Worm (Caenorhabditis elegans) whole organism, mixed stage, embryonic: Measurements from ENCODE around the gene W05E10.1.
A peak's percentile ranks its signal among the peaks of the same experiment; 100 is the strongest.

Experiments used
- bed-3 ChIP-seq: fragments of 200-800 bp; sonication (Bioruptor generic); optimal IDR thresholded peaks from 3 replicates; lab custom pipeline; 2018; ENCODE audit warnings: mild to moderate bottlenecking, missing genetic modification characterization, moderate library complexity, missing compliant biosample characterization
- blmp-1 ChIP-seq: fragments of 150-350 bp; optimal IDR thresholded peaks from 2 replicates; lab custom pipeline; 2014; ENCODE audit warnings: missing biosample characterization, missing genetic modification characterization
- ceh-39 ChIP-seq: fragments of 150-350 bp; optimal IDR thresholded peaks from 2 replicates; lab custom pipeline; 2014; ENCODE audit warnings: missing biosample characterization, missing genetic modification characterization
- ceh-43 ChIP-seq: fragments of 200-800 bp; sonication (Bioruptor generic); optimal IDR thresholded peaks from 2 replicates; lab custom pipeline; 2018; ENCODE audit warnings: mild to moderate bottlenecking, missing genetic modification characterization, moderate library complexity, missing compliant biosample characterization
- ceh-83 ChIP-seq: fragments of 200-800 bp; sonication (Bioruptor generic); optimal IDR thresholded peaks from 2 replicates; lab custom pipeline; 2018; ENCODE audit warnings: mild to moderate bottlenecking, missing genetic modification characterization, missing compliant biosample characterization
- ces-1 ChIP-seq: fragments of 150-350 bp; optimal IDR thresholded peaks from 2 replicates; lab custom pipeline; 2014; ENCODE audit warnings: missing biosample characterization, missing genetic modification reagents, missing genetic modification characterization
- cnd-1 ChIP-seq: fragments of 200-800 bp; sonication (Bioruptor generic); optimal IDR thresholded peaks from 2 replicates; lab custom pipeline; 2018; ENCODE audit warnings: mild to moderate bottlenecking, missing genetic modification characterization, missing compliant biosample characterization
- drap-1 ChIP-seq: fragments of 200-800 bp; sonication (Bioruptor generic); optimal IDR thresholded peaks from 3 replicates; lab custom pipeline; 2018; ENCODE audit warnings: mild to moderate bottlenecking, missing genetic modification characterization, missing compliant biosample characterization
- elt-1 ChIP-seq: sonication (generic microtip); optimal IDR thresholded peaks from 2 replicates; lab custom pipeline; 2017; ENCODE audit warnings: missing genetic modification characterization, mild to moderate bottlenecking, missing compliant biosample characterization, antibody characterized with exemption, moderate library complexity, borderline replicate concordance; ENCODE audit not compliant: insufficient read depth
- elt-3 ChIP-seq: fragments of 150-350 bp; optimal IDR thresholded peaks from 2 replicates; lab custom pipeline; 2014; ENCODE audit warnings: missing biosample characterization, missing genetic modification characterization
- flh-1 ChIP-seq: fragments of 200-800 bp; sonication (Bioruptor generic); optimal IDR thresholded peaks from 2 replicates; lab custom pipeline; 2018; ENCODE audit warnings: mild to moderate bottlenecking, missing genetic modification characterization, moderate library complexity, missing compliant biosample characterization
- ham-2 ChIP-seq: fragments of 200-800 bp; sonication (Bioruptor generic); optimal IDR thresholded peaks from 2 replicates; lab custom pipeline; 2018; ENCODE audit warnings: mild to moderate bottlenecking, missing genetic modification characterization, missing compliant biosample characterization
- hlh-1 ChIP-seq: fragments of 150-350 bp; optimal IDR thresholded peaks from 2 replicates; lab custom pipeline; 2014; ENCODE audit warnings: missing biosample characterization, missing genetic modification reagents, missing genetic modification characterization
- lin-13 ChIP-seq: fragments of 150-350 bp; optimal IDR thresholded peaks from 2 replicates; lab custom pipeline; 2014; ENCODE audit warnings: missing biosample characterization, missing genetic modification characterization
- lin-32 ChIP-seq: fragments of 200-800 bp; sonication (Bioruptor generic); optimal IDR thresholded peaks from 2 replicates; lab custom pipeline; 2018; ENCODE audit warnings: mild to moderate bottlenecking, missing genetic modification characterization, missing compliant biosample characterization
- lsy-2 ChIP-seq: fragments of 150-350 bp; optimal IDR thresholded peaks from 2 replicates; lab custom pipeline; 2014; ENCODE audit warnings: missing biosample characterization, missing genetic modification characterization
- mab-5 ChIP-seq: fragments of 150-350 bp; optimal IDR thresholded peaks from 2 replicates; lab custom pipeline; 2014; ENCODE audit warnings: missing biosample characterization, missing genetic modification characterization
- mep-1 ChIP-seq: fragments of 150-350 bp; optimal IDR thresholded peaks from 2 replicates; lab custom pipeline; 2017; ENCODE audit warnings: missing biosample characterization, missing genetic modification reagents, missing genetic modification characterization, inconsistent platforms
- mls-2 ChIP-seq: sonication (generic microtip); optimal IDR thresholded peaks from 2 replicates; lab custom pipeline; 2016; ENCODE audit warnings: mild to moderate bottlenecking, missing genetic modification characterization, moderate library complexity, missing compliant biosample characterization
- nhr-12 ChIP-seq: fragments of 150-350 bp; optimal IDR thresholded peaks from 2 replicates; lab custom pipeline; 2014; ENCODE audit warnings: missing biosample characterization, missing genetic modification characterization
- nhr-2 ChIP-seq: fragments of 150-350 bp; optimal IDR thresholded peaks from 2 replicates; lab custom pipeline; 2014; ENCODE audit warnings: missing biosample characterization, missing genetic modification characterization
- nhr-237 ChIP-seq: fragments of 150-350 bp; optimal IDR thresholded peaks from 2 replicates; lab custom pipeline; 2014; ENCODE audit warnings: missing biosample characterization, missing genetic modification characterization
- nhr-28 ChIP-seq: fragments of 150-350 bp; optimal IDR thresholded peaks from 2 replicates; lab custom pipeline; 2014; ENCODE audit warnings: missing biosample characterization, missing genetic modification characterization
- nhr-76 ChIP-seq: sonication (generic microtip); optimal IDR thresholded peaks from 2 replicates; lab custom pipeline; 2017; ENCODE audit warnings: missing biosample characterization, missing genetic modification characterization
- pha-4 ChIP-seq: fragments of 150-350 bp; optimal IDR thresholded peaks from 2 replicates; lab custom pipeline; 2018; ENCODE audit warnings: missing biosample characterization, missing genetic modification reagents, missing genetic modification characterization
- sem-2 ChIP-seq: fragments of 200-800 bp; sonication (Bioruptor generic); optimal IDR thresholded peaks from 2 replicates; lab custom pipeline; 2018; ENCODE audit warnings: mild to moderate bottlenecking, missing genetic modification characterization, missing compliant biosample characterization
- snpc-4 ChIP-seq: fragments of 150-350 bp; optimal IDR thresholded peaks from 2 replicates; lab custom pipeline; 2014; ENCODE audit warnings: missing biosample characterization, missing genetic modification characterization
- sptf-1 ChIP-seq: sonication (generic microtip); optimal IDR thresholded peaks from 2 replicates; lab custom pipeline; 2017; ENCODE audit warnings: mild to moderate bottlenecking, missing genetic modification characterization, moderate library complexity, missing compliant biosample characterization
- tbx-8 ChIP-seq: fragments of 200-800 bp; sonication (Bioruptor generic); optimal IDR thresholded peaks from 2 replicates; lab custom pipeline; 2018; ENCODE audit warnings: mild to moderate bottlenecking, missing genetic modification characterization, moderate library complexity, missing compliant biosample characterization
- unc-120 ChIP-seq: sonication (generic microtip); optimal IDR thresholded peaks from 2 replicates; lab custom pipeline; 2017; ENCODE audit warnings: missing genetic modification characterization, missing compliant biosample characterization; ENCODE audit not compliant: poor library complexity, severe bottlenecking
- unc-39 ChIP-seq: fragments of 150-350 bp; optimal IDR thresholded peaks from 2 replicates; lab custom pipeline; 2014; ENCODE audit warnings: missing biosample characterization, missing genetic modification characterization
- unc-62 ChIP-seq: fragments of 150-350 bp; optimal IDR thresholded peaks from 2 replicates; lab custom pipeline; 2014; ENCODE audit warnings: missing biosample characterization, missing genetic modification reagents, missing genetic modification characterization
- zip-8 ChIP-seq: fragments of 150-350 bp; optimal IDR thresholded peaks from 2 replicates; lab custom pipeline; 2014; ENCODE audit warnings: missing biosample characterization, missing genetic modification characterization
- ztf-11 ChIP-seq: fragments of 150-350 bp; optimal IDR thresholded peaks from 2 replicates; lab custom pipeline; 2014; ENCODE audit warnings: missing biosample characterization, missing genetic modification characterization

The W05E10.1 gene

DNA sequence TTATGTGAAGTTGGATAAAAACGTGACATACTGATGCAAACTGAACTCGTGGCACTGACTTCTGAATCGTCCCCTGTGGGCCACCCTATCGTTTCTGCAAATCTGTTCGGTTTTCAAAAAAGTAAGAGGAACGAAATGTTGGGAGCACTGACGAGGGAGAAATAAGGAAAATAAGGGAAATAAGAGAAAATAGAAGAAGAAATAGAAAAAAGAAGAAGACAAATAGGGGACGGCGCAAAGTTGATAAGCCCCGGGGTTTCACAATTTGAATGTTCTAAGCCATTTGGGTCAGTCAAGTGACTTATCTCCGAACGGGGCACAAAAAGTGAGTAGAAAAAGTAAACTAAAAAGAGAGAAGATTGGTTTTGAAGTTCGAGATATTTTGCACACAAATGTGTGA, 4.1 kb upstream of the W05E10.1 start, which contains the start of gene W05E10.5:
Gene W05E10.5, minus strand, starts transcription at position 101 of the 400 bp plus-strand sequence.
- TF ChIP-seq tbx-8 (GFP tag; lab: Kevin White, UChicago) (no peak), zip-8 (tag; lab: Kevin White, UChicago) (no peak), mab-5 (tag; lab: Kevin White, UChicago) (no peak), ztf-11 (tag; lab: Kevin White, UChicago) (no peak), unc-39 (no peak), nhr-12 (no peak), cnd-1 (tag; lab: Kevin White, UChicago) (no peak), elt-1 (tag; lab: Kevin White, UChicago) (no peak), mls-2 (tag; lab: Kevin White, UChicago) (no peak), bed-3 (GFP tag; lab: Kevin White, UChicago) (no peak), lsy-2 (tag; lab: Kevin White, UChicago) (no peak), unc-120 (tag; lab: Kevin White, UChicago) (no peak), elt-3 (tag; lab: Kevin White, UChicago) (no peak), ces-1 (GFP tag; lab: Kevin White, UChicago) (no peak), pha-4 (tag; lab: Kevin White, UChicago) (no peak), ceh-83 (GFP tag; lab: Kevin White, UChicago) (no peak), mep-1 (tag; lab: Kevin White, UChicago) (no peak), blmp-1 (tag; lab: Kevin White, UChicago) (no peak)

DNA sequence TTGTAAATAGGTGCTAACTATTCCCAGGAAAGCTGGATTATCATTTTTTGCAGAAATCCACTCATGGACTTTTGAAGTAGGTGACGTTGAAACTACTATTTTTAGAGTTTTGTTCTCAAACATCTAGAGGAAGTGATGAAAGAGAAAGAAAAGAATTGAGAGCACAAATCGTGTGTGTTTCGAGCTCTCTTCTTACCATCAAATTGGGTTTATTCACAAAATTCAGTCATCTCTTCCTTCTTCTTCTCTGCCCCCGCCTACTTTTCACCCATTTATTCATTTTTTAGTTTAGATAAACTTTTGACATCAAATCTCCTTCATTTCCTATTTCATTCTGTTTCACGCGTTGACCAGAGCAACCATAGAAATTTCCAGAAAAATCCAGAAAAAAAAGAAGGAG, 4.6 kb downstream of the W05E10.1 start, which contains the start of gene W05E10.2:
Gene W05E10.2, plus strand, starts transcription at position 301 of the 400 bp plus-strand sequence.
- TF ChIP-seq nhr-76 (tag; lab: Kevin White, UChicago), result no peak
- no peak for TF ChIP-seq elt-3 (tag; lab: Kevin White, UChicago)
- TF ChIP-seq ces-1 (GFP tag; lab: Kevin White, UChicago), result peak; percentile 33
- no peak for TF ChIP-seq ceh-43 (GFP tag; lab: Kevin White, UChicago)

DNA sequence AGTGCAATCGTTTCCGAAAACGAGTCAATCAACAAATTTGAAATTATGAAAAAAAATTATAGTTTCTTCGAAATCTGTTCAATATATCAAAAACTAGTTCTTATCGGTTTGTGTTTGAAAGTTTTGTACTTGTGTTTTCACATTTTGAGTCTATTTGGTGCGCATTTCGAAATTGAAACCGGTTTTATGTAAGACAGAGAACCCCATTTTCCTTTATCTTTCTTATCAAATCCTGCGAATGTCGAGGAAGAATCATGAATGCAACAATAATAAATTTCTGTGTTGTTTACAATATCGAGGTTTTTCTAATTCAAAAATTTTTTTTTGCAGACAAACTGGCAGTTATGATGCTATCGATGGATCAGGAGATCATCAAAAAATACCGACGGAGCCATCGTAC, 8.6 kb downstream of the W05E10.1 start:
- no peak for TF ChIP-seq nhr-2 (tag; lab: Kevin White, UChicago)

DNA sequence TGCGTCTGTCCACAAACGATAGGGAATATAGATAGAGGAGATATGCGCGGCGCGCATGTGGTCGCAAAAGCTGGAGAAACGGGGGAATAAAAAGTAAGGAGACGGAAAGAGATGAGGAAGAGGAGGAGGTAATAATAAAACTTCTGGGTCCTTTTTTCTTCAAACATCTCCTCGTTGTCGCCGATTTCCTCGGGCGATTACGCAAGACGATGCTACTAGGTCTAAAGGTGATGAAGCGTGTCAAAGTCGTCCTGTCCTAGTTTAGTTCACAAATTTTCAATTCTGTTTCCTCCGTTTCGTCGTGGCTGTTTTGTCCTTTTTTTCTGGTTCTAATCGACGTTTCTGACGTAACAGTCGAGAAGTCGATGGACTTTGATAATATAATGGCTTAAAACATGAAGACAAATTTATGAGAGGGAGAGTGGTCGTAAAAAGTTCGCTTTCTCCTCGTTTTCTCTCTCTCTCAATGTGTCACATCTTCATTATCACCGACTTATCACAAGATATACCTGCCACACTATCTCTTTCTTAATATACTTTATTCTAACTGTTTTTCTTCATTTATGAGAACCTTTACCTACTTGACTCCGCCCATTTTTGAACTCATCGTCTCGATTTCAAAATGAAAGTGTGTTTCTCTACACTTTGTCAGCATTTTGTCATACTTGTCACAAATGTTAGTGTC, 10.8 kb downstream of the W05E10.1 start:
- TF ChIP-seq lin-32 (GFP tag; lab: Kevin White, UChicago) (no peak), hlh-1 (no peak), ces-1 (GFP tag; lab: Kevin White, UChicago) (no peak), mls-2 (tag; lab: Kevin White, UChicago) (no peak), ztf-11 (tag; lab: Kevin White, UChicago) (no peak), ceh-43 (GFP tag; lab: Kevin White, UChicago) (no peak), unc-120 (tag; lab: Kevin White, UChicago) (no peak), flh-1 (no peak), lin-13 (tag; lab: Kevin White, UChicago) (no peak), zip-8 (tag; lab: Kevin White, UChicago) (peak; percentile 42), ceh-39 (tag; lab: Kevin White, UChicago) (no peak), pha-4 (tag; lab: Kevin White, UChicago) (no peak), sptf-1 (no peak), nhr-2 (tag; lab: Kevin White, UChicago) (no peak), unc-39 (no peak), mab-5 (tag; lab: Kevin White, UChicago) (no peak), nhr-237 (tag; lab: Kevin White, UChicago) (no peak), ceh-83 (GFP tag; lab: Kevin White, UChicago) (no peak), lsy-2 (tag; lab: Kevin White, UChicago) (no peak), ham-2 (peak; percentile 49), cnd-1 (tag; lab: Kevin White, UChicago) (no peak), nhr-76 (tag; lab: Kevin White, UChicago) (no peak), sem-2 (GFP tag; lab: Kevin White, UChicago) (no peak), nhr-28 (tag; lab: Kevin White, UChicago) (no peak), bed-3 (GFP tag; lab: Kevin White, UChicago) (no peak), tbx-8 (GFP tag; lab: Kevin White, UChicago) (no peak), snpc-4 (tag; lab: Kevin White, UChicago) (no peak), drap-1 (no peak), blmp-1 (tag; lab: Kevin White, UChicago) (peak; percentile 25), nhr-12 (no peak), unc-62 (GFP tag; lab: Kevin White, UChicago) (peak; percentile 46)
